Fruit fly (Drosophila melanogaster): ENCODE results near the gene Npc2d.

The Npc2d gene

dm6 chr3R:10098296-10098675, 42.4 kb upstream of the Npc2d start (continued):
- TF ChIP-seq CG12071 (GFP tag; optimal IDR thresholded peaks at IDR 0.05) (no peak), CG10209 (GFP tag; optimal IDR thresholded peaks at IDR 0.05) (peak; percentile 21), CG34422 (GFP tag; IDR thresholded peaks at IDR 0.05) (no peak), odd (GFP tag; optimal IDR thresholded peaks at IDR 0.05) (no peak), lmd (GFP tag; IDR thresholded peaks at IDR 0.05) (no peak), Fer3 (tag; optimal IDR thresholded peaks at IDR 0.05) (no peak), CG10959 (GFP tag; IDR thresholded peaks at IDR 0.05) (no peak), ara (GFP tag; IDR thresholded peaks at IDR 0.05) (no peak), CG2129 (GFP tag; IDR thresholded peaks at IDR 0.05; ENCODE audit: partially characterized antibody) (no peak), sima (GFP tag; optimal IDR thresholded peaks at IDR 0.05) (no peak), TFAM (GFP tag; optimal IDR thresholded peaks at IDR 0.05) (no peak), Atf3 (GFP tag; optimal IDR thresholded peaks at IDR 0.05) (no peak), CG15011 (GFP tag; optimal IDR thresholded peaks at IDR 0.05) (no peak), CG3407 (GFP tag; optimal IDR thresholded peaks at IDR 0.05) (no peak), ems (GFP tag; optimal IDR thresholded peaks at IDR 0.05) (no peak), Med (GFP tag) (no peak), CG6654 (GFP tag; optimal IDR thresholded peaks at IDR 0.05) (no peak), MTF-1 (GFP tag; optimal IDR thresholded peaks at IDR 0.05; ENCODE audit: borderline replicate concordance) (no peak), CG16813 (GFP tag; IDR thresholded peaks at IDR 0.05; ENCODE audit: partially characterized antibody) (no peak), wdn (GFP tag; IDR thresholded peaks at IDR 0.05) (no peak), CG11093 (GFP tag; IDR thresholded peaks at IDR 0.05) (no peak), Bteb2 (GFP tag; optimal IDR thresholded peaks at IDR 0.05) (no peak), MBD-R2 (GFP tag; IDR thresholded peaks at IDR 0.05) (no peak), kni (GFP tag; optimal IDR thresholded peaks at IDR 0.05) (peak; percentile 22), cas (GFP tag; IDR thresholded peaks at IDR 0.05) (no peak), CG4360 (GFP tag; IDR thresholded peaks at IDR 0.05) (0 out of 2 replicates have a peak, but pooled peaks have one; percentile 1), Lhr (GFP tag; optimal IDR thresholded peaks at IDR 0.05) (no peak), pros (GFP tag; optimal IDR thresholded peaks at IDR 0.05) (no peak), CG10543 (GFP tag; optimal IDR thresholded peaks at IDR 0.05) (no peak), CG18011 (GFP tag; optimal IDR thresholded peaks at IDR 0.05) (no peak), CG7963 (GFP tag; IDR thresholded peaks at IDR 0.05; ENCODE audit: partially characterized antibody) (no peak), Sox102F (GFP tag; optimal IDR thresholded peaks at IDR 0.05) (no peak), CG10565 (GFP tag; optimal IDR thresholded peaks at IDR 0.05) (no peak), HmgD (GFP tag; optimal IDR thresholded peaks at IDR 0.05) (no peak), Dll (GFP tag; IDR thresholded peaks at IDR 0.05; ENCODE audit: partially characterized antibody) (no peak), CG3163 (GFP tag; optimal IDR thresholded peaks at IDR 0.05) (no peak), pum (GFP tag; optimal IDR thresholded peaks at IDR 0.05) (no peak), CG17612 (GFP tag; IDR thresholded peaks at IDR 0.05) (no peak), nerfin-2 (GFP tag; IDR thresholded peaks at IDR 0.05; ENCODE audit: partially characterized antibody) (0 out of 2 replicates have a peak, but pooled peaks have one; percentile 14), jumu (GFP tag; optimal IDR thresholded peaks at IDR 0.05) (no peak), esg (GFP tag; conservative IDR thresholded peaks at IDR 0.05) (no peak), Antp (GFP tag; optimal IDR thresholded peaks at IDR 0.05) (no peak), otp (GFP tag; IDR thresholded peaks at IDR 0.05) (peak; percentile 75; the same call in 2 of the 3 replicates), CG7271 (tag; optimal IDR thresholded peaks at IDR 0.05) (no peak), Hr78 (GFP tag; optimal IDR thresholded peaks at IDR 0.05) (peak in 1 of 2 experiments; percentile 73), emc (GFP tag; optimal IDR thresholded peaks at IDR 0.05) (no peak), CG3281 (GFP tag; optimal IDR thresholded peaks at IDR 0.05) (peak; percentile 19), vvl (GFP tag; IDR thresholded peaks at IDR 0.05) (no peak), CHES-1-like (GFP tag; optimal IDR thresholded peaks at IDR 0.05) (no peak), Usf (GFP tag; optimal IDR thresholded peaks at IDR 0.05) (no peak), CG2202 (tag; optimal IDR thresholded peaks at IDR 0.05) (no peak)
